Fruit fly (Drosophila melanogaster): ENCODE results near the gene Cad96Ca.

Gene Cad96Ca

DNA sequence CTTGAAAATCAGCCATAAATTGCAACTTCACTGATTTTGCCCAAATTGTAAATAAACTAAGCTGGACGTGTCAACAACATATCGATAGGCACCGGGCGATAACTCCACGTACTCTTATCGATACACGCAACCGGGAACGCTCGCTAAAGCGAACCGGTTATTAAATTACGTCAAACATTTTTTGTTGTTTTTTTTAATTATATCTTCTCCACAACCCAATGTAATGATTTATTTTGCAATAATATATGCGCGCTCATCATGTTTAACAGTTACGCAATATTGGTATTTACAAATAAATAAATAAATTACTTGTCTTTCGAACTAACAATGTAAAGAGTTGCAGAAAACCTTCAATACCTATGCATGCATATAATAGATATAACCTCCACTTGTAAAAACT lies 7.0 kb upstream of the Cad96Ca start, which contains the start of gene Saysd1 (continued):
- TF ChIP-seq Awh (GFP tag; IDR thresholded peaks at IDR 0.05) (peak; percentile 28; the same call in 1 of the 2 replicates), maf-S (GFP tag; optimal IDR thresholded peaks at IDR 0.05) (no peak), CG11695 (GFP tag; IDR thresholded peaks at IDR 0.05) (0 out of 3 replicates have a peak, but pooled peaks have one; percentile 34), jing (GFP tag; optimal IDR thresholded peaks at IDR 0.05) (no peak), tup (GFP tag; optimal IDR thresholded peaks at IDR 0.05) (no peak), B-H1 (GFP tag; IDR thresholded peaks at IDR 0.05) (no peak), HmgD (GFP tag; optimal IDR thresholded peaks at IDR 0.05) (no peak), CG6175 (GFP tag; IDR thresholded peaks at IDR 0.05) (peak; percentile 35; the same call in 1 of the 3 replicates), CG17186 (GFP tag; optimal IDR thresholded peaks at IDR 0.05) (no peak), CrebB (tag; optimal IDR thresholded peaks at IDR 0.05) (no peak), CG34422 (GFP tag; IDR thresholded peaks at IDR 0.05) (no peak; the same call in 2 of the 3 replicates), ttk (GFP tag; IDR thresholded peaks at IDR 0.05) (no peak), CG33213 (GFP tag; optimal IDR thresholded peaks at IDR 0.05) (no peak), Dp (GFP tag; optimal IDR thresholded peaks at IDR 0.05) (peak; percentile 25), pros (GFP tag; optimal IDR thresholded peaks at IDR 0.05) (no peak), h (optimal IDR thresholded peaks at IDR 0.05) (no peak), CG7839 (tag; optimal IDR thresholded peaks at IDR 0.05) (peak; percentile 44), Xrp1 (GFP tag; IDR thresholded peaks at IDR 0.05) (no peak; the same call in 1 of the 2 replicates), Ada2b (GFP tag; IDR thresholded peaks at IDR 0.05) (peak; percentile 48; the same call in 1 of the 2 replicates), nom (GFP tag; optimal IDR thresholded peaks at IDR 0.05) (no peak), CG11456 (GFP tag; IDR thresholded peaks at IDR 0.05) (no peak), Chrac-16 (GFP tag; optimal IDR thresholded peaks at IDR 0.05) (no peak), schlank (tag; optimal IDR thresholded peaks at IDR 0.05) (no peak), gro (GFP tag; optimal IDR thresholded peaks at IDR 0.05) (no peak), zf30C (GFP tag; optimal IDR thresholded peaks at IDR 0.05) (no peak), PHDP (tag; optimal IDR thresholded peaks at IDR 0.05) (peak; percentile 7), Hmx (GFP tag; optimal IDR thresholded peaks at IDR 0.05) (peak; percentile 10), kah (GFP tag; optimal IDR thresholded peaks at IDR 0.05) (no peak), lilli (GFP tag; optimal IDR thresholded peaks at IDR 0.05) (no peak), CG4707 (GFP tag; optimal IDR thresholded peaks at IDR 0.05) (no peak), Atf3 (GFP tag; optimal IDR thresholded peaks at IDR 0.05) (no peak), sug (tag; optimal IDR thresholded peaks at IDR 0.05) (no peak), CG6689 (GFP tag; IDR thresholded peaks at IDR 0.05) (0 out of 2 replicates have a peak, but pooled peaks have one; percentile 21), zen2 (GFP tag; IDR thresholded peaks at IDR 0.05; ENCODE audit: partially characterized antibody) (peak; percentile 84), MTF-1 (GFP tag; optimal IDR thresholded peaks at IDR 0.05; ENCODE audit: borderline replicate concordance) (no peak), esg (GFP tag; conservative IDR thresholded peaks at IDR 0.05) (no peak), stc (GFP tag; IDR thresholded peaks at IDR 0.05) (peak; percentile 43; the same call in 1 of the 2 replicates), lola (GFP tag; optimal IDR thresholded peaks at IDR 0.05) (no peak), lab (GFP tag; optimal IDR thresholded peaks at IDR 0.05) (peak; percentile 51), run (tag; optimal IDR thresholded peaks at IDR 0.05) (no peak), C15 (GFP tag; IDR thresholded peaks at IDR 0.05) (no peak), onecut (GFP tag; IDR thresholded peaks at IDR 0.05) (no peak), danr (GFP tag; IDR thresholded peaks at IDR 0.05) (no peak), Rx (GFP tag; IDR thresholded peaks at IDR 0.05) (peak; percentile 29; the same call in 1 of the 2 replicates), CG18764 (GFP tag; optimal IDR thresholded peaks at IDR 0.05) (no peak), eyg (GFP tag; optimal IDR thresholded peaks at IDR 0.05) (no peak), CG12236 (GFP tag; optimal IDR thresholded peaks at IDR 0.05) (no peak), repo (GFP tag; optimal IDR thresholded peaks at IDR 0.05) (peak; percentile 15), CG14014 (GFP tag; IDR thresholded peaks at IDR 0.05) (no peak), CG9437 (GFP tag; optimal IDR thresholded peaks at IDR 0.05) (peak; percentile 77), Optix (GFP tag; IDR thresholded peaks at IDR 0.05) (no peak), CG10267 (tag; optimal IDR thresholded peaks at IDR 0.05) (peak; percentile 16)
